Worm (Caenorhabditis elegans) whole organism, young adult: ENCODE measurements around the gene lgmn-1.
A peak's percentile ranks its signal among the peaks of the same experiment; 100 is the strongest.

Experiments used
- B0035.1 ChIP-seq: sonication (generic microtip); optimal IDR thresholded peaks from 2 replicates; lab custom pipeline; 2016; ENCODE audit warnings: missing genetic modification characterization, mild to moderate bottlenecking, missing compliant biosample characterization, missing genotype, missing genetic modification reagents
- C17E4.6 ChIP-seq: fragments of 200-800 bp; sonication (Bioruptor generic); IDR thresholded peaks from 2 replicates; pipeline ENCODE4 v1.3.6; 2022; ENCODE audit warnings: missing genetic modification reagents, missing genetic modification characterization, missing compliant biosample characterization
- F23B12.7 ChIP-seq: sonication (generic microtip); optimal IDR thresholded peaks from 2 replicates; lab custom pipeline; 2017; ENCODE audit warnings: missing genetic modification characterization, mild to moderate bottlenecking, missing compliant biosample characterization, antibody characterized with exemption, moderate library complexity; ENCODE audit not compliant: insufficient read depth
- F37B4.10 ChIP-seq: fragments of 200-800 bp; sonication (Bioruptor generic); IDR thresholded peaks from 2 replicates; pipeline ENCODE4 v1.3.6; 2022; ENCODE audit warnings: missing genetic modification characterization, missing compliant biosample characterization
- F57A8.1 ChIP-seq: fragments of 200-800 bp; sonication (Bioruptor generic); optimal IDR thresholded peaks from 2 replicates; lab custom pipeline; 2018; ENCODE audit warnings: mild to moderate bottlenecking, missing genetic modification characterization, moderate library complexity, missing compliant biosample characterization
- K12H6.12 ChIP-seq: fragments of 200-800 bp; sonication (Bioruptor generic); optimal IDR thresholded peaks from 2 replicates; lab custom pipeline; 2018; ENCODE audit warnings: mild to moderate bottlenecking, missing genetic modification characterization, missing compliant biosample characterization
- Y53G8AR.9 ChIP-seq: fragments of 200-800 bp; sonication (Bioruptor generic); conservative IDR thresholded peaks from 2 replicates; pipeline ENCODE4 v1.3.6; 2022; ENCODE audit warnings: missing genetic modification reagents, missing genetic modification characterization, missing compliant biosample characterization
- Y56A3A.18 ChIP-seq: fragments of 200-800 bp; sonication (Bioruptor generic); IDR thresholded peaks from 2 replicates; pipeline ENCODE4 v1.3.6; 2022; ENCODE audit warnings: missing genetic modification reagents, missing genetic modification characterization, missing compliant biosample characterization
- Y67H2A.10 ChIP-seq: fragments of 200-800 bp; sonication (Bioruptor generic); conservative IDR thresholded peaks from 2 replicates; pipeline ENCODE4 v1.3.6; 2022; ENCODE audit warnings: missing genetic modification reagents, missing genetic modification characterization, missing compliant biosample characterization
- Y95B8A.8 ChIP-seq: fragments of 200-800 bp; sonication (Bioruptor generic); IDR thresholded peaks from 2 replicates; pipeline ENCODE4 v1.3.6; 2022; ENCODE audit warnings: missing genetic modification reagents, missing genetic modification characterization, missing compliant biosample characterization
- ZK185.1 ChIP-seq: sonication (generic microtip); optimal IDR thresholded peaks from 2 replicates; lab custom pipeline; 2016; ENCODE audit warnings: mild to moderate bottlenecking, missing genetic modification characterization, missing compliant biosample characterization; ENCODE audit not compliant: poor library complexity, severe bottlenecking
- ama-1 ChIP-seq, 3 experiments: fragments of 150-350 bp in 1 of 3; sonication (generic microtip) in 2 of 3; optimal IDR thresholded peaks; 2 replicates each; lab custom pipeline; 2014 to 2018; ENCODE audit warnings: missing biosample characterization in 2 of 3, missing genetic modification characterization in 2 of 3, missing genetic modification reagents in 2 of 3
- athp-1 ChIP-seq: sonication (generic microtip); optimal IDR thresholded peaks from 2 replicates; lab custom pipeline; 2017; ENCODE audit warnings: mild to moderate bottlenecking, missing genetic modification characterization, missing compliant biosample characterization
- ccch-3 ChIP-seq: fragments of 200-800 bp; sonication (Bioruptor generic); optimal IDR thresholded peaks from 2 replicates; lab custom pipeline; 2018; ENCODE audit warnings: mild to moderate bottlenecking, missing genetic modification characterization, missing compliant biosample characterization
- ceh-27 ChIP-seq: fragments of 200-800 bp; sonication (Bioruptor generic); optimal IDR thresholded peaks from 2 replicates; lab custom pipeline; 2018; ENCODE audit warnings: mild to moderate bottlenecking, missing genetic modification characterization, moderate library complexity, missing compliant biosample characterization
- ceh-79 ChIP-seq: sonication (generic microtip); optimal IDR thresholded peaks from 2 replicates; lab custom pipeline; 2017; ENCODE audit warnings: mild to moderate bottlenecking, missing genetic modification characterization, missing compliant biosample characterization
- egl-18 ChIP-seq: fragments of 200-800 bp; sonication (Bioruptor generic); IDR thresholded peaks from 2 replicates; pipeline ENCODE4 v1.3.6; 2022; ENCODE audit warnings: missing genetic modification reagents, missing genetic modification characterization, missing compliant biosample characterization
- gei-17 ChIP-seq: fragments of 200-800 bp; sonication (Bioruptor generic); optimal IDR thresholded peaks from 2 replicates; lab custom pipeline; 2018; ENCODE audit warnings: mild to moderate bottlenecking, missing genetic modification characterization, missing compliant biosample characterization
- him-1 ChIP-seq: sonication (generic microtip); optimal IDR thresholded peaks from 2 replicates; lab custom pipeline; 2016; ENCODE audit warnings: missing genotype, missing genetic modification reagents, missing genetic modification characterization, missing compliant biosample characterization
- hlh-26 ChIP-seq: fragments of 200-800 bp; sonication (Bioruptor generic); conservative IDR thresholded peaks from 2 replicates; pipeline ENCODE4 v1.3.6; 2022; ENCODE audit warnings: missing genetic modification reagents, missing genetic modification characterization, missing compliant biosample characterization
- hmg-1.2 ChIP-seq: fragments of 200-800 bp; sonication (Bioruptor generic); IDR thresholded peaks from 2 replicates; pipeline ENCODE4 v1.3.6; 2022; ENCODE audit warnings: missing genetic modification reagents, missing genetic modification characterization, missing compliant biosample characterization
- hsf-1 ChIP-seq: fragments of 200-800 bp; sonication (Bioruptor generic); IDR thresholded peaks from 2 replicates; pipeline ENCODE4 v1.3.6; 2022; ENCODE audit warnings: missing genetic modification reagents, missing genetic modification characterization, missing compliant biosample characterization
- lag-1 ChIP-seq: fragments of 200-800 bp; sonication (Bioruptor generic); IDR thresholded peaks from 2 replicates; pipeline ENCODE4 v1.3.6; 2022; ENCODE audit warnings: missing genetic modification reagents, missing genetic modification characterization, missing compliant biosample characterization
- mes-4 ChIP-seq: sonication (generic microtip); optimal IDR thresholded peaks from 2 replicates; lab custom pipeline; 2016; ENCODE audit warnings: missing genotype, missing genetic modification characterization, missing compliant biosample characterization
- mxl-1 ChIP-seq: sonication (generic microtip); optimal IDR thresholded peaks from 2 replicates; lab custom pipeline; 2016; ENCODE audit warnings: missing genetic modification characterization, missing compliant biosample characterization
- nfya-2 ChIP-seq: fragments of 200-800 bp; sonication (Bioruptor generic); IDR thresholded peaks from 2 replicates; pipeline ENCODE4 v1.3.6; 2022; ENCODE audit warnings: missing genetic modification reagents, missing genetic modification characterization, missing compliant biosample characterization
- nhr-80 ChIP-seq: sonication (generic microtip); optimal IDR thresholded peaks from 2 replicates; lab custom pipeline; 2016; ENCODE audit warnings: missing genetic modification characterization, missing compliant biosample characterization
- pbrm-1 ChIP-seq: fragments of 200-800 bp; sonication (Bioruptor generic); IDR thresholded peaks from 2 replicates; pipeline ENCODE4 v1.3.6; 2022; ENCODE audit warnings: missing genetic modification reagents, missing genetic modification characterization, missing compliant biosample characterization
- rcor-1 ChIP-seq: fragments of 200-800 bp; sonication (Bioruptor generic); IDR thresholded peaks from 2 replicates; pipeline ENCODE4 v1.3.6; 2022; ENCODE audit warnings: missing genetic modification reagents, missing genetic modification characterization, missing compliant biosample characterization
- sdz-38 ChIP-seq: sonication (generic microtip); optimal IDR thresholded peaks from 2 replicates; lab custom pipeline; 2016; ENCODE audit warnings: missing genotype, missing genetic modification characterization, missing compliant biosample characterization
- somi-1 ChIP-seq: fragments of 200-800 bp; sonication (Bioruptor generic); optimal IDR thresholded peaks from 2 replicates; lab custom pipeline; 2018; ENCODE audit warnings: mild to moderate bottlenecking, missing genetic modification characterization, missing compliant biosample characterization
- unc-62 ChIP-seq: fragments of 150-350 bp; optimal IDR thresholded peaks from 2 replicates; lab custom pipeline; 2014; ENCODE audit warnings: missing biosample characterization, missing genetic modification reagents, missing genetic modification characterization
- ztf-18 ChIP-seq: sonication (generic microtip); optimal IDR thresholded peaks from 2 replicates; lab custom pipeline; 2016; ENCODE audit warnings: missing genotype, mild to moderate bottlenecking, missing genetic modification characterization, missing compliant biosample characterization
- ztf-22 ChIP-seq: fragments of 200-800 bp; sonication (Bioruptor generic); optimal IDR thresholded peaks from 2 replicates; lab custom pipeline; 2018; ENCODE audit warnings: mild to moderate bottlenecking, missing genetic modification characterization, moderate library complexity, missing compliant biosample characterization
- ztf-25 ChIP-seq: fragments of 200-800 bp; sonication (Bioruptor generic); IDR thresholded peaks from 2 replicates; pipeline ENCODE4 v1.3.6; 2022; ENCODE audit warnings: missing genetic modification reagents, missing genetic modification characterization, missing compliant biosample characterization

lgmn-1 gene

ce11 chrV:12526758-12527157, 13.9 kb downstream of the lgmn-1 start, which contains the start of gene F45D3.1:
Gene F45D3.1, plus strand, starts transcription at chrV:12527058.
- no peak for TF ChIP-seq athp-1 (tag; lab: Kevin White, UChicago)
- TF ChIP-seq nfya-2 (GFP tag; lab: Robert Waterston, UW) = no peak
- no peak for TF ChIP-seq F23B12.7 (tag; lab: Kevin White, UChicago)
- no peak for TF ChIP-seq gei-17 (GFP tag; lab: Kevin White, UChicago)
- no peak for TF ChIP-seq unc-62
- TF ChIP-seq Y67H2A.10 (GFP tag; lab: Robert Waterston, UW) = no peak
- no peak for TF ChIP-seq ama-1 (optimal IDR thresholded peaks at IDR 0.05; lab: Kevin White, UChicago)
- TF ChIP-seq ama-1 (GFP tag; optimal IDR thresholded peaks at IDR 0.05; lab: Kevin White, UChicago) = no peak
- TF ChIP-seq hlh-26 (GFP tag; lab: Robert Waterston, UW) = no peak
- no peak for TF ChIP-seq Y56A3A.18 (GFP tag; lab: Robert Waterston, UW)
- TF ChIP-seq ccch-3 (GFP tag; lab: Kevin White, UChicago) = no peak
- no peak for TF ChIP-seq ZK185.1 (tag; lab: Kevin White, UChicago)
- TF ChIP-seq sdz-38 (tag; lab: Kevin White, UChicago) = no peak
- TF ChIP-seq ztf-25 (GFP tag; lab: Robert Waterston, UW) = no peak
- TF ChIP-seq K12H6.12 (tag; lab: Kevin White, UChicago) = no peak
- TF ChIP-seq somi-1 = no peak
- TF ChIP-seq mes-4 (tag; lab: Kevin White, UChicago) = no peak

- TF ChIP-seq nhr-80 (tag; lab: Kevin White, UChicago) = peak; percentile 55
- TF ChIP-seq hmg-1.2 (GFP tag; lab: Robert Waterston, UW) = peak; percentile 82
- TF ChIP-seq lag-1 = no peak
- TF ChIP-seq B0035.1 (tag; lab: Kevin White, UChicago) = no peak
- TF ChIP-seq ceh-27 (GFP tag; lab: Kevin White, UChicago) = peak; percentile 19
Measured at ce11 chrV:12528919-12529318, 16.1 kb downstream of the lgmn-1 start.

ce11 chrV:12530129-12530528, 17.3 kb downstream of the lgmn-1 start:
- TF ChIP-seq hsf-1 (no peak), ztf-18 (no peak), mxl-1 (tag; lab: Kevin White, UChicago) (no peak), Y53G8AR.9 (GFP tag; lab: Robert Waterston, UW) (no peak), pbrm-1 (GFP tag; lab: Robert Waterston, UW) (no peak), lag-1 (no peak)

- TF ChIP-seq ccch-3 (GFP tag; lab: Kevin White, UChicago) (no peak), ceh-79 (tag; lab: Kevin White, UChicago) (no peak), rcor-1 (GFP tag; lab: Robert Waterston, UW) (no peak), unc-62 (no peak), him-1 (tag; lab: Kevin White, UChicago) (no peak), C17E4.6 (GFP tag; lab: Robert Waterston, UW) (no peak), ztf-22 (no peak), F57A8.1 (GFP tag; lab: Kevin White, UChicago) (no peak), F37B4.10 (GFP tag; lab: Robert Waterston, UW) (no peak), hmg-1.2 (GFP tag; lab: Robert Waterston, UW) (no peak), egl-18 (GFP tag; lab: Robert Waterston, UW) (no peak), K12H6.12 (tag; lab: Kevin White, UChicago) (no peak), Y95B8A.8 (GFP tag; lab: Robert Waterston, UW) (no peak)
Measured at ce11 chrV:12531084-12531483, 18.2 kb downstream of the lgmn-1 start.
